Worm (Caenorhabditis elegans): ENCODE results near the gene T06D4.2.

DNA sequence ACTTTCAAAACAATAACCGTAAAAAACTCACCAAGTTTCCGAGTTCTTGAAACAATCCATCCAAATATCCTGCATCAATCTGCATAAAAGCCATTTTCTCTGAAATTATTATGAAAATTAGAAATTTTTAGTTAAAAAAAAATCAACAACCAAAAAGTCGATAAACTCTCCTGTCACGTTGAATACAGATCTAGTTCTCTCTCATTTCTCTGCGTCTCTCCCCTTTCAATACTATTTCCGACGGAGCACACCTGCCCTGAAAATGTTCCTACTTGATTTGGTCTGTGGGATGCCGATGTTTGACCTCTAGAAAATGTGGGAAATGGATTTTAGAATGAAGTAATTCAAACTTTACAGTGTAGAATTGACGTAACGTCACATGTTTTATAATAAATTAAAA is 1.8 kb upstream of the T06D4.2 start, which contains the start of gene T06D4.6:
- TF ChIP-seq ztf-11 (tag; optimal IDR thresholded peaks at IDR 0.05) (no peak), pha-4 (GFP tag; IDR thresholded peaks at IDR 0.05) (no peak), pha-4 (tag; optimal IDR thresholded peaks at IDR 0.05) (no peak), mep-1 (tag; optimal IDR thresholded peaks at IDR 0.05) (no peak), nhr-11 (tag; optimal IDR thresholded peaks at IDR 0.05) (no peak), F49E8.2 (tag; optimal IDR thresholded peaks at IDR 0.05; ENCODE audit: borderline replicate concordance) (no peak), madf-9 (GFP tag; conservative IDR thresholded peaks at IDR 0.05) (no peak), fos-1 (tag; optimal IDR thresholded peaks at IDR 0.05) (no peak), nhr-28 (tag; optimal IDR thresholded peaks at IDR 0.05) (no peak), dmd-8 (GFP tag; IDR thresholded peaks at IDR 0.05) (no peak)

All from whole organism, L4 larva.